Fruit fly (Drosophila melanogaster): ENCODE results near the gene heix.

heix gene

DNA sequence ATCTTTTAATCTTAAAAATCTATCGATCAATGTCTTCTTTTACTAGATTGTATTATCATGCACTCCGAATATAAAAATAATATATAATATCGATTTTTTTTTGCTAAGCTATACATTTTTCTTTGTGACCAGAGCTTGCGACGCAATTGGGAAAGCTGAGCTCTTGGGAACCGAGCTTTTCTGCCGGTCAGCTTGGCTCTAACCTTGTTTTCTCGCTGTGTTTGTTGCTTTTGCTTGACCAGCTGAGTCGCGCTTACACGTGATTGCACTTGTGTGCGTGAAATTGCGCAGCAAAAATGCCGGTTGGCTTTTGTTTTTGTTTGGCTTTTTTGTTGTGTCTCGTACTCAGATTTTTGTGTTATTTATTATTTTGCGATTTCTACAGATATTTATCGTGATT is 26.2 kb downstream of the heix start:
- TF ChIP-seq CG8119 (GFP tag; IDR thresholded peaks at IDR 0.05) (no peak), Eip78C (GFP tag) (peak; percentile 42), Eip93F (GFP tag; optimal IDR thresholded peaks at IDR 0.05) (no peak), svp (GFP tag) (peak; percentile 58), spab (GFP tag; optimal IDR thresholded peaks at IDR 0.05) (no peak), CG6163 (GFP tag; IDR thresholded peaks at IDR 0.05) (peak; percentile 9; the same call in 1 of the 3 replicates), CG11762 (GFP tag; optimal IDR thresholded peaks at IDR 0.05; ENCODE audit: insufficient read depth) (no peak), Sox14 (GFP tag; optimal IDR thresholded peaks at IDR 0.05) (peak; percentile 5), net (GFP tag; optimal IDR thresholded peaks at IDR 0.05) (no peak), CG15336 (GFP tag; IDR thresholded peaks at IDR 0.05) (no peak), Gug (GFP tag; IDR thresholded peaks at IDR 0.05) (no peak), CG31627 (GFP tag; optimal IDR thresholded peaks at IDR 0.05) (no peak), CG6792 (GFP tag; optimal IDR thresholded peaks at IDR 0.05) (no peak), Ets96B (tag; optimal IDR thresholded peaks at IDR 0.05) (no peak), cyc (GFP tag; optimal IDR thresholded peaks at IDR 0.05) (no peak)

DNA sequence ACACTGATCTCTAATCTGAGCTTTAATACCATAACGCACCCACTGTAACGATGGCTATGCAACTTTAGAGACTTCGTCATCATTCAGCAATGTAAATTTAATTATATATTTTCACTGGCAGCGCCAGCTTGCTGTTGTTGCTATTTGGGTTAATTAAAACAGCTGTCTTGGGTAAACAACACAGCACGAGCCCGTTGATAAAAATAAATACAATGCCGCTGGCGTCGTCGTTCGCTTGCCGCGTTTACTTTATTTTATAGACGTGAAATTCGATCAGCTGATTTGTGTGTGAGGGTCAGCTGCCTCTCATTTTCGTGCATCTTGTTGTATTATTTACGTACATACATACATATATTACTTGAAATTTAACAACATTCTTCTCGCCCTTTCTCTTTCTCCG is 26.9 kb downstream of the heix start:
- peak; percentile 0 for TF ChIP-seq dsx (GFP tag; optimal IDR thresholded peaks at IDR 0.05; ENCODE audit: poor library complexity, severe bottlenecking)
- peak; percentile 86 for TF ChIP-seq fkh (GFP tag; optimal IDR thresholded peaks at IDR 0.05)
- peak; percentile 63 for TF ChIP-seq svp (GFP tag)
- no peak for TF ChIP-seq spab (GFP tag; optimal IDR thresholded peaks at IDR 0.05)
- peak; percentile 50 for TF ChIP-seq vri (GFP tag; optimal IDR thresholded peaks at IDR 0.05)
- peak; percentile 50 for TF ChIP-seq Eip78C (GFP tag)

DNA sequence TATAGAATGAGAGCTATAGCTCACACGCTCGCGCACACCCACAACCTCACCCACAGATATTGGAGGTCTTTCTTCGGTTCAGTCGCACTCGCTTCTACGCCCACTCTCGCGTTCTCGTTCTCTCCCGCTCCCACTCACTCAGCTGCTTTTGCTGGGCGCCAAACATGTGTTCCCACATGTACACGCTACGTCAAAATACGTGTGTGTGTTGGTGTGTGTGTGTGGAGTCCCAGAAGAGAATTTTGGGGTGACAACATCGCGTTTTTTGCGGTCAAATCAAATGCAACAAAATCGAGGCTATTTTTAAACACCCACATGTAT is 28.2 kb downstream of the heix start:
- TF ChIP-seq Ets21C (GFP tag; optimal IDR thresholded peaks at IDR 0.05) (no peak), CG6276 (GFP tag; optimal IDR thresholded peaks at IDR 0.05) (no peak), CG6854 (GFP tag; optimal IDR thresholded peaks at IDR 0.05) (peak; percentile 33), CG1621 (tag; optimal IDR thresholded peaks at IDR 0.05) (no peak), Eip78C (GFP tag) (peak; percentile 51), acj6 (GFP tag; optimal IDR thresholded peaks at IDR 0.05) (no peak), Eip75B (GFP tag; optimal IDR thresholded peaks at IDR 0.05) (no peak), CG4318 (GFP tag; optimal IDR thresholded peaks at IDR 0.05) (no peak), CG11762 (GFP tag; optimal IDR thresholded peaks at IDR 0.05; ENCODE audit: insufficient read depth) (no peak), CG11902 (GFP tag; optimal IDR thresholded peaks at IDR 0.05) (no peak), eg (GFP tag; IDR thresholded peaks at IDR 0.05) (no peak), Lpt (GFP tag; optimal IDR thresholded peaks at IDR 0.05) (peak; percentile 18), Ets96B (tag; optimal IDR thresholded peaks at IDR 0.05) (no peak), CG34406 (GFP tag; optimal IDR thresholded peaks at IDR 0.05) (no peak), dac (GFP tag; optimal IDR thresholded peaks at IDR 0.05) (no peak), Smox (GFP tag; optimal IDR thresholded peaks at IDR 0.05) (no peak), salr (GFP tag; optimal IDR thresholded peaks at IDR 0.05) (no peak), CG8319 (GFP tag; optimal IDR thresholded peaks at IDR 0.05) (no peak), Met (GFP tag; optimal IDR thresholded peaks at IDR 0.05) (no peak), CG7368 (GFP tag; optimal IDR thresholded peaks at IDR 0.05) (no peak), Blimp-1 (GFP tag; optimal IDR thresholded peaks at IDR 0.05) (no peak), net (GFP tag; optimal IDR thresholded peaks at IDR 0.05) (peak; percentile 33), lz (GFP tag; optimal IDR thresholded peaks at IDR 0.05) (no peak), esn (GFP tag; optimal IDR thresholded peaks at IDR 0.05) (no peak), Gug (GFP tag; IDR thresholded peaks at IDR 0.05) (no peak), vri (GFP tag; optimal IDR thresholded peaks at IDR 0.05) (peak; percentile 36), dsx (GFP tag; optimal IDR thresholded peaks at IDR 0.05; ENCODE audit: poor library complexity, severe bottlenecking) (peak; percentile 31), Sox14 (GFP tag; optimal IDR thresholded peaks at IDR 0.05) (peak; percentile 47), OdsH (GFP tag; optimal IDR thresholded peaks at IDR 0.05) (no peak), fd85E (GFP tag; optimal IDR thresholded peaks at IDR 0.05) (no peak), Sox15 (GFP tag; optimal IDR thresholded peaks at IDR 0.05) (no peak), fd59A (GFP tag; optimal IDR thresholded peaks at IDR 0.05) (no peak), CG6792 (GFP tag; optimal IDR thresholded peaks at IDR 0.05) (no peak), svp (GFP tag) (peak; percentile 93), CG10631 (GFP tag; optimal IDR thresholded peaks at IDR 0.05) (no peak), CG3919 (GFP tag; optimal IDR thresholded peaks at IDR 0.05) (no peak), CG6808 (GFP tag; optimal IDR thresholded peaks at IDR 0.05) (no peak), pdm3 (GFP tag; optimal IDR thresholded peaks at IDR 0.05) (no peak), CG31627 (GFP tag; optimal IDR thresholded peaks at IDR 0.05) (no peak), ss (GFP tag; optimal IDR thresholded peaks at IDR 0.05) (peak; percentile 5 to 11), fkh (GFP tag; optimal IDR thresholded peaks at IDR 0.05) (peak; percentile 59)

All from whole organism, prepupa.